Worm (Caenorhabditis elegans): ENCODE measurements around the gene nhr-184.

ce11 chrV:2204080-2204479, 10.2 kb downstream of the nhr-184 start, which contains the start of gene cyp-33C12:
- TF ChIP-seq fos-1 (tag; optimal IDR thresholded peaks at IDR 0.05): no peak
- no peak for TF ChIP-seq elt-3 (tag; optimal IDR thresholded peaks at IDR 0.05)
